Worm (Caenorhabditis elegans) whole organism, L4 larva: Measurements from ENCODE around the gene sax-2.

Experiments used
- D1046.2 ChIP-seq: fragments of 200-800 bp; sonication (Bioruptor generic); IDR thresholded peaks from 2 replicates; pipeline ENCODE4 v1.3.6; 2022; ENCODE audit warnings: missing genetic modification characterization, missing compliant biosample characterization
- F37D6.2 ChIP-seq: sonication (generic microtip); optimal IDR thresholded peaks from 2 replicates; lab custom pipeline; 2016; ENCODE audit warnings: mild to moderate bottlenecking, missing genetic modification characterization, missing compliant biosample characterization
- F44E2.7 ChIP-seq: fragments of 200-800 bp; sonication (Bioruptor generic); IDR thresholded peaks from 2 replicates; pipeline ENCODE4 v2.1.2; 2022; ENCODE audit warnings: missing genetic modification characterization, missing compliant biosample characterization
- Y105C5A.15 ChIP-seq: fragments of 200-800 bp; sonication (Bioruptor generic); IDR thresholded peaks from 2 replicates; pipeline ENCODE4 v1.3.6; 2022; ENCODE audit warnings: missing genetic modification characterization, missing compliant biosample characterization
- Y48G9A.11 ChIP-seq: fragments of 200-800 bp; sonication (Bioruptor generic); IDR thresholded peaks from 2 replicates; pipeline ENCODE4 v1.3.6; 2022; ENCODE audit warnings: missing genetic modification reagents, missing genetic modification characterization, missing compliant biosample characterization
- ZK337.2 ChIP-seq: fragments of 200-800 bp; sonication (Bioruptor generic); IDR thresholded peaks from 2 replicates; pipeline ENCODE4 v1.3.6; 2022; ENCODE audit warnings: missing genetic modification reagents, missing genetic modification characterization, missing compliant biosample characterization
- ZK546.5 ChIP-seq, 2 experiments: sonication (generic microtip); optimal IDR thresholded peaks; 2 replicates each; lab custom pipeline; 2017; ENCODE audit warnings: missing biosample characterization in 2 of 2, missing genetic modification characterization in 2 of 2
- aha-1 ChIP-seq: fragments of 150-350 bp; peaks from one replicate; lab custom pipeline; 2014; ENCODE audit warnings: missing biosample characterization, missing genetic modification characterization
- arid-1 ChIP-seq: fragments of 200-800 bp; sonication (Bioruptor generic); conservative IDR thresholded peaks from 2 replicates; pipeline ENCODE4 v1.3.6; 2022; ENCODE audit warnings: missing genetic modification reagents, missing genetic modification characterization, missing compliant biosample characterization
- attf-4 ChIP-seq: sonication (generic microtip); optimal IDR thresholded peaks from 3 replicates; lab custom pipeline; 2017; ENCODE audit warnings: missing biosample characterization, missing genetic modification characterization
- ceh-28 ChIP-seq: fragments of 150-350 bp; optimal IDR thresholded peaks from 2 replicates; lab custom pipeline; 2014; ENCODE audit warnings: missing biosample characterization, missing genetic modification reagents, missing genetic modification characterization
- ctbp-1 ChIP-seq: fragments of 200-800 bp; sonication (Bioruptor generic); IDR thresholded peaks from 2 replicates; pipeline ENCODE4 v1.3.6; 2022; ENCODE audit warnings: missing genetic modification reagents, missing genetic modification characterization, missing compliant biosample characterization
- daf-16 ChIP-seq, 3 experiments: sonication (generic microtip); optimal IDR thresholded peaks; 2 replicates each; lab custom pipeline; 2016 to 2017; ENCODE audit warnings: missing genetic modification characterization in 3 of 3, missing genetic modification reagents in 3 of 3, mild to moderate bottlenecking in 2 of 3, missing compliant biosample characterization in 2 of 3, missing biosample characterization in 1 of 3, moderate library complexity in 1 of 3
- dmd-6 ChIP-seq: fragments of 200-800 bp; sonication (Bioruptor generic); IDR thresholded peaks from 2 replicates; pipeline ENCODE4 v1.3.6; 2022; ENCODE audit warnings: missing genetic modification reagents, missing genetic modification characterization, missing compliant biosample characterization
- dve-1 ChIP-seq: sonication (generic microtip); optimal IDR thresholded peaks from 2 replicates; lab custom pipeline; 2017; ENCODE audit warnings: antibody characterized with exemption, mild to moderate bottlenecking, missing genetic modification characterization, missing compliant biosample characterization; ENCODE audit not compliant: insufficient read depth
- egl-27 ChIP-seq: sonication (generic microtip); optimal IDR thresholded peaks from 3 replicates; lab custom pipeline; 2017; ENCODE audit warnings: missing biosample characterization, missing genetic modification reagents, missing genetic modification characterization
- egl-43 ChIP-seq: fragments of 200-800 bp; sonication (Bioruptor generic); IDR thresholded peaks from 2 replicates; pipeline ENCODE4 v1.3.6; 2022; ENCODE audit warnings: missing genetic modification reagents, missing genetic modification characterization, missing compliant biosample characterization
- hif-1 ChIP-seq, 2 experiments: sonication (generic microtip); optimal IDR thresholded peaks; 2 replicates each; lab custom pipeline; 2016 to 2017; ENCODE audit warnings: missing compliant biosample characterization in 2 of 2, missing genetic modification characterization in 2 of 2, missing genetic modification reagents in 2 of 2, missing genotype in 2 of 2, mild to moderate bottlenecking in 1 of 2
- hlh-11 ChIP-seq: fragments of 200-800 bp; sonication (Bioruptor generic); optimal IDR thresholded peaks from 2 replicates; lab custom pipeline; 2018; ENCODE audit warnings: mild to moderate bottlenecking, missing genetic modification characterization, missing compliant biosample characterization
- lin-13 ChIP-seq: fragments of 150-350 bp; optimal IDR thresholded peaks from 2 replicates; lab custom pipeline; 2014; ENCODE audit warnings: missing biosample characterization, missing genetic modification reagents, missing genetic modification characterization
- lin-15B ChIP-seq: fragments of 150-350 bp; sonication (generic microtip); optimal IDR thresholded peaks from 3 replicates; lab custom pipeline; 2014; ENCODE audit warnings: missing biosample characterization, missing genetic modification characterization
- lin-29 ChIP-seq: fragments of 200-800 bp; sonication (Bioruptor generic); IDR thresholded peaks from 2 replicates; pipeline ENCODE4 v1.3.6; 2022; ENCODE audit warnings: missing genetic modification reagents, missing genetic modification characterization, missing compliant biosample characterization
- lin-38 ChIP-seq: fragments of 200-800 bp; sonication (Bioruptor generic); IDR thresholded peaks from 2 replicates; pipeline ENCODE4 v1.3.6; 2022; ENCODE audit warnings: missing genetic modification reagents, missing genetic modification characterization, missing compliant biosample characterization
- lir-3 ChIP-seq: sonication (generic microtip); optimal IDR thresholded peaks from 2 replicates; lab custom pipeline; 2016; ENCODE audit warnings: mild to moderate bottlenecking, missing genetic modification characterization, missing compliant biosample characterization
- lsy-2 ChIP-seq, 2 experiments: fragments of 150-350 bp in 1 of 2; sonication (generic microtip) in 1 of 2; optimal IDR thresholded peaks; 2 replicates each; lab custom pipeline; 2014 to 2017; ENCODE audit warnings: missing biosample characterization in 2 of 2, missing genetic modification characterization in 2 of 2
- mdt-29 ChIP-seq: fragments of 200-800 bp; sonication (Bioruptor generic); IDR thresholded peaks from 2 replicates; pipeline ENCODE4 v1.3.6; 2022; ENCODE audit warnings: missing genetic modification reagents, missing genetic modification characterization, missing compliant biosample characterization
- mxl-2 ChIP-seq: fragments of 200-800 bp; sonication (Bioruptor generic); conservative IDR thresholded peaks from 2 replicates; pipeline ENCODE4 v1.3.6; 2022; ENCODE audit warnings: missing genetic modification reagents, missing genetic modification characterization, missing compliant biosample characterization
- mxl-3 ChIP-seq: fragments of 200-800 bp; sonication (Bioruptor generic); optimal IDR thresholded peaks from 2 replicates; lab custom pipeline; 2018; ENCODE audit warnings: mild to moderate bottlenecking, missing genetic modification characterization, missing compliant biosample characterization
- nhr-237 ChIP-seq: sonication (generic microtip); optimal IDR thresholded peaks from 2 replicates; lab custom pipeline; 2017; ENCODE audit warnings: missing biosample characterization, missing genetic modification characterization
- nhr-25 ChIP-seq: sonication (generic microtip); optimal IDR thresholded peaks from 2 replicates; lab custom pipeline; 2017; ENCODE audit warnings: missing genetic modification characterization, mild to moderate bottlenecking, missing compliant biosample characterization, antibody characterized with exemption, moderate library complexity, borderline replicate concordance; ENCODE audit not compliant: insufficient read depth
- nhr-28 ChIP-seq: fragments of 150-350 bp; optimal IDR thresholded peaks from 2 replicates; lab custom pipeline; 2014; ENCODE audit warnings: missing biosample characterization, missing genetic modification characterization
- nhr-6 ChIP-seq: fragments of 150-350 bp; optimal IDR thresholded peaks from 2 replicates; lab custom pipeline; 2014; ENCODE audit warnings: missing biosample characterization, missing genetic modification characterization
- nhr-77 ChIP-seq: fragments of 150-350 bp; optimal IDR thresholded peaks from 2 replicates; lab custom pipeline; 2014; ENCODE audit warnings: missing biosample characterization, missing genetic modification characterization
- rbr-2 ChIP-seq: sonication (generic microtip); optimal IDR thresholded peaks from 2 replicates; lab custom pipeline; 2016; ENCODE audit warnings: missing genotype, missing genetic modification characterization, missing compliant biosample characterization
- skn-1 ChIP-seq: fragments of 150-350 bp; optimal IDR thresholded peaks from 2 replicates; lab custom pipeline; 2014; ENCODE audit warnings: missing biosample characterization, missing genetic modification characterization
- unc-130 ChIP-seq: sonication (generic microtip); optimal IDR thresholded peaks from 2 replicates; lab custom pipeline; 2016; ENCODE audit warnings: missing genetic modification reagents, missing genetic modification characterization, missing compliant biosample characterization
- unc-39 ChIP-seq: sonication (generic microtip); optimal IDR thresholded peaks from 2 replicates; lab custom pipeline; 2017; ENCODE audit warnings: missing biosample characterization, missing genetic modification characterization
- unc-62 ChIP-seq, 3 experiments: fragments of 150-350 bp in 1 of 3; sonication (generic microtip); optimal IDR thresholded peaks in 2 of 3; peaks in 1 of 3; 1 replicate in 1 of 3; 2 replicates in 2 of 3; lab custom pipeline; 2014 to 2017; ENCODE audit warnings: missing biosample characterization in 3 of 3, missing genetic modification characterization in 3 of 3, missing genetic modification reagents in 3 of 3, missing genotype in 1 of 3
- vab-7 ChIP-seq: fragments of 200-800 bp; sonication (Bioruptor generic); IDR thresholded peaks from 2 replicates; pipeline ENCODE4 v1.3.6; 2022; ENCODE audit warnings: missing genetic modification reagents, missing genetic modification characterization, missing compliant biosample characterization
- zfp-3 ChIP-seq: fragments of 200-800 bp; sonication (Bioruptor generic); conservative IDR thresholded peaks from 2 replicates; pipeline ENCODE4 v1.3.6; 2022; ENCODE audit warnings: missing genetic modification reagents, missing genetic modification characterization, missing compliant biosample characterization

sax-2 gene

ce11 chrIII:5068675-5069233 is 40.7 kb upstream of the sax-2 start, which contains the start of the genes C45G9.11 and C45G9.2 (continued):
- TF ChIP-seq mdt-29 (GFP tag; lab: Robert Waterston, UW): no peak
- TF ChIP-seq ZK546.5 (tag; optimal IDR thresholded peaks at IDR 0.05; lab: Kevin White, UChicago): no peak
- TF ChIP-seq attf-4 (tag; lab: Kevin White, UChicago): no peak
- TF ChIP-seq skn-1 (tag; lab: Kevin White, UChicago): no peak
- peak; percentile 54; the same call in 1 of the 2 replicates for TF ChIP-seq dmd-6 (GFP tag; lab: Robert Waterston, UW)
- TF ChIP-seq lsy-2 (tag; optimal IDR thresholded peaks at IDR 0.05; lab: Kevin White, UChicago): no peak
- peak; percentile 41 for TF ChIP-seq F37D6.2 (tag; lab: Kevin White, UChicago)
- peak; percentile 49 for TF ChIP-seq rbr-2
- no peak for TF ChIP-seq aha-1 (tag; lab: Kevin White, UChicago)
- no peak for TF ChIP-seq Y105C5A.15 (GFP tag; lab: Robert Waterston, UW)
- no peak for TF ChIP-seq lin-29 (GFP tag; lab: Robert Waterston, UW)
- 0 out of 2 replicates have a peak, but pooled peaks have one; percentile 12 for TF ChIP-seq ctbp-1 (GFP tag; lab: Robert Waterston, UW)
- TF ChIP-seq egl-27: no peak
- 0 out of 2 replicates have a peak, but pooled peaks have one; percentile 13 for TF ChIP-seq zfp-3 (GFP tag; lab: Robert Waterston, UW)
- TF ChIP-seq mxl-2 (GFP tag; lab: Robert Waterston, UW): no peak
- no peak for TF ChIP-seq D1046.2 (GFP tag; lab: Robert Waterston, UW)
- TF ChIP-seq unc-39 (tag; lab: Kevin White, UChicago): no peak
- no peak for TF ChIP-seq lir-3 (tag; lab: Kevin White, UChicago)
- TF ChIP-seq arid-1 (GFP tag; lab: Robert Waterston, UW): no peak
- no peak for TF ChIP-seq F44E2.7
- TF ChIP-seq unc-130: peak; percentile 78
- TF ChIP-seq vab-7: no peak
- TF ChIP-seq nhr-77: no peak
- TF ChIP-seq lin-15B (tag; lab: Kevin White, UChicago): no peak
- peak; percentile 18 for TF ChIP-seq lin-13 (GFP tag; lab: Kevin White, UChicago)
- no peak for TF ChIP-seq daf-16 (GFP tag; optimal IDR thresholded peaks at IDR 0.05; lab: Kevin White, UChicago)
- no peak for TF ChIP-seq daf-16 (tag; optimal IDR thresholded peaks at IDR 0.05; lab: Kevin White, UChicago)
- TF ChIP-seq unc-62 (GFP tag; optimal IDR thresholded peaks at IDR 0.05 in 1 of 2; lab: Kevin White, UChicago): no peak
- no peak for TF ChIP-seq unc-62 (tag; optimal IDR thresholded peaks at IDR 0.05; lab: Kevin White, UChicago)
- no peak for TF ChIP-seq mxl-3 (GFP tag; lab: Kevin White, UChicago)
- peak; percentile 46 for TF ChIP-seq nhr-6 (tag; lab: Kevin White, UChicago)
- TF ChIP-seq hlh-11 (tag; lab: Kevin White, UChicago): no peak
- TF ChIP-seq lin-38: no peak
- TF ChIP-seq, all 104 proteins: peak for 18

- TF ChIP-seq nhr-25 (tag; lab: Kevin White, UChicago) (no peak), Y48G9A.11 (GFP tag; lab: Robert Waterston, UW) (no peak), ZK337.2 (GFP tag; lab: Robert Waterston, UW) (no peak), nhr-237 (tag; lab: Kevin White, UChicago) (no peak), lin-38 (no peak), nhr-28 (tag; lab: Kevin White, UChicago) (no peak), unc-39 (tag; lab: Kevin White, UChicago) (no peak), rbr-2 (no peak)
These were observed 38.0 kb upstream of the sax-2 start, which contains the start of gene C45G9.12 for ce11 chrIII:5071509-5071908. C45G9.12 (minus strand) TSS chrIII:5071609.

- TF ChIP-seq egl-43 (GFP tag; lab: Robert Waterston, UW): no peak
- no peak for TF ChIP-seq unc-39 (tag; lab: Kevin White, UChicago)
- TF ChIP-seq F37D6.2 (tag; lab: Kevin White, UChicago): no peak
- TF ChIP-seq dve-1 (tag; lab: Kevin White, UChicago): no peak
- TF ChIP-seq hif-1 (tag; optimal IDR thresholded peaks at IDR 0.05; lab: Kevin White, UChicago): no peak
- no peak for TF ChIP-seq nhr-25 (tag; lab: Kevin White, UChicago)
- TF ChIP-seq nhr-237 (tag; lab: Kevin White, UChicago): no peak
- TF ChIP-seq ceh-28 (tag; lab: Kevin White, UChicago): no peak
- no peak for TF ChIP-seq D1046.2 (GFP tag; lab: Robert Waterston, UW)
These were observed 35.1 kb upstream of the sax-2 start, which contains the start of gene ttbk-6 for ce11 chrIII:5074398-5074797. ttbk-6 (plus strand) TSS chrIII:5074698.
